Worm (Caenorhabditis elegans): ENCODE data around the gene lurp-1.

DNA sequence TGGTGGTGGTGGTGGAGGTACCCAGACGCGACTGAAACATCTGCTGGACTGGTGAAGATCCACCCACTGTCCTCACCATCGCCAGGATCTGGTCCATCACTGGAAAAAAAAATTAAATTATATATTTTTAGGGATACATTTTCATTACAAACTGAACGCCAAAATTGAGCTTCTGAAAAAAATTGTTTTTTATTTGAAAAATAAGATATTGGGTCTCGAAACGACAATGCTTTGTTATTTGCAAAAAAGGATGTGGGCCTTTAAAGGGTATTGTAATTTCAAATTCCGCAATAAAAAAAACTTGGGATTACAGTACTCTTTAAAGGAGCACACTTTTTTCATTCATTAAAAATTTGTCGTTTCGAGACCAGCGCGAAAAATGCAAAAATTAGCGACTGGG is 30.8 kb upstream of the lurp-1 start, which contains the start of gene M106.2:
- no peak for TF ChIP-seq ref-1 (GFP tag; conservative IDR thresholded peaks at IDR 0.05)
- TF ChIP-seq med-1 (GFP tag; optimal IDR thresholded peaks at IDR 0.05; ENCODE audit: insufficient read depth), result no peak
